Fruit fly (Drosophila melanogaster): ENCODE data around the gene CG31688.
"Not testable (repeated sequence)": the region's sequence is repeated elsewhere in the genome, so short reads cannot be mapped to it uniquely, and the experiment has no call there.

CG31688 gene

dm6 chr2L:20417597-20418286 is 8.3 kb upstream of the CG31688 start:
- TF ChIP-seq EcR (GFP tag; optimal IDR thresholded peaks at IDR 0.05) (no peak), CG8478 (optimal IDR thresholded peaks at IDR 0.05) (no peak), psq (optimal IDR thresholded peaks at IDR 0.05) (no peak)

dm6 chr2L:20420035-20420434 is 6.0 kb upstream of the CG31688 start:
- TF ChIP-seq usp (GFP tag; optimal IDR thresholded peaks at IDR 0.05) = no peak
- TF ChIP-seq EcR (GFP tag; optimal IDR thresholded peaks at IDR 0.05) = no peak
- TF ChIP-seq pan (optimal IDR thresholded peaks at IDR 0.05) = no peak
- no peak for TF ChIP-seq psq (optimal IDR thresholded peaks at IDR 0.05)
- TF ChIP-seq Dll (optimal IDR thresholded peaks at IDR 0.05) = no peak
- no peak for TF ChIP-seq CG8478 (optimal IDR thresholded peaks at IDR 0.05)

dm6 chr2L:20424560-20424959 is 1.4 kb upstream of the CG31688 start, which contains the start of gene CG15130:
Gene CG15130 (minus strand): TSS chr2L:20424660.
- TF ChIP-seq psq (optimal IDR thresholded peaks at IDR 0.05) = no peak
- TF ChIP-seq usp (GFP tag; optimal IDR thresholded peaks at IDR 0.05) = no peak
- no peak for TF ChIP-seq Dll (optimal IDR thresholded peaks at IDR 0.05)
- TF ChIP-seq pan (optimal IDR thresholded peaks at IDR 0.05) = no peak
- no peak for TF ChIP-seq CG8478 (optimal IDR thresholded peaks at IDR 0.05)
- no peak for TF ChIP-seq EcR (GFP tag; optimal IDR thresholded peaks at IDR 0.05)

dm6 chr2L:20427401-20427800 is 1.4 kb downstream of the CG31688 start:
- no peak for TF ChIP-seq CG8478 (optimal IDR thresholded peaks at IDR 0.05)
- TF ChIP-seq pan (optimal IDR thresholded peaks at IDR 0.05) = no peak
- no peak for TF ChIP-seq EcR (GFP tag; optimal IDR thresholded peaks at IDR 0.05)
- no peak for TF ChIP-seq usp (GFP tag; optimal IDR thresholded peaks at IDR 0.05)
- TF ChIP-seq Dll (optimal IDR thresholded peaks at IDR 0.05) = no peak
- TF ChIP-seq psq (optimal IDR thresholded peaks at IDR 0.05) = no peak

dm6 chr2L:20428382-20428755 is 2.4 kb downstream of the CG31688 start:
- TF ChIP-seq Dll (optimal IDR thresholded peaks at IDR 0.05) (no peak), psq (optimal IDR thresholded peaks at IDR 0.05) (no peak), EcR (GFP tag; optimal IDR thresholded peaks at IDR 0.05) (no peak), usp (GFP tag; optimal IDR thresholded peaks at IDR 0.05) (no peak), CG8478 (optimal IDR thresholded peaks at IDR 0.05) (no peak), pan (optimal IDR thresholded peaks at IDR 0.05) (no peak)

dm6 chr2L:20428756-20429408 is 2.9 kb downstream of the CG31688 start:
- peak; percentile 50 for TF ChIP-seq CG8478 (optimal IDR thresholded peaks at IDR 0.05)
- no peak for TF ChIP-seq usp (GFP tag; optimal IDR thresholded peaks at IDR 0.05)

- TF ChIP-seq Dll (optimal IDR thresholded peaks at IDR 0.05) = no peak
- no peak for TF ChIP-seq CG8478 (optimal IDR thresholded peaks at IDR 0.05)
- TF ChIP-seq pan (optimal IDR thresholded peaks at IDR 0.05) = no peak
- no peak for TF ChIP-seq psq (optimal IDR thresholded peaks at IDR 0.05)
- TF ChIP-seq EcR (GFP tag; optimal IDR thresholded peaks at IDR 0.05) = no peak
- TF ChIP-seq usp (GFP tag; optimal IDR thresholded peaks at IDR 0.05) = no peak
Measured at dm6 chr2L:20429458-20429857, 3.5 kb downstream of the CG31688 start.

- TF ChIP-seq EcR (GFP tag; optimal IDR thresholded peaks at IDR 0.05) (no peak), pan (optimal IDR thresholded peaks at IDR 0.05) (no peak), CG8478 (optimal IDR thresholded peaks at IDR 0.05) (no peak), psq (optimal IDR thresholded peaks at IDR 0.05) (no peak), Dll (optimal IDR thresholded peaks at IDR 0.05) (no peak)
Measured at dm6 chr2L:20431210-20431609, 5.2 kb downstream of the CG31688 start.

dm6 chr2L:20434779-20435178 is 8.8 kb downstream of the CG31688 start:
- TF ChIP-seq psq (optimal IDR thresholded peaks at IDR 0.05) (no peak), EcR (GFP tag; optimal IDR thresholded peaks at IDR 0.05) (no peak)

dm6 chr2L:20435199-20435598 is 9.2 kb downstream of the CG31688 start:
- TF ChIP-seq psq (optimal IDR thresholded peaks at IDR 0.05) (no peak), pan (optimal IDR thresholded peaks at IDR 0.05) (no peak), usp (GFP tag; optimal IDR thresholded peaks at IDR 0.05) (no peak), CG8478 (optimal IDR thresholded peaks at IDR 0.05) (no peak), EcR (GFP tag; optimal IDR thresholded peaks at IDR 0.05) (no peak), Dll (optimal IDR thresholded peaks at IDR 0.05) (no peak)

dm6 chr2L:20437873-20438272 is 11.9 kb downstream of the CG31688 start:
- TF ChIP-seq pan (optimal IDR thresholded peaks at IDR 0.05) = no peak
- TF ChIP-seq EcR (GFP tag; optimal IDR thresholded peaks at IDR 0.05) = no peak
- no peak for TF ChIP-seq usp (GFP tag; optimal IDR thresholded peaks at IDR 0.05)

- TF ChIP-seq EcR (GFP tag; optimal IDR thresholded peaks at IDR 0.05) (no peak), Dll (optimal IDR thresholded peaks at IDR 0.05) (no peak), usp (GFP tag; optimal IDR thresholded peaks at IDR 0.05) (no peak)
Measured at dm6 chr2L:20438474-20438873, 12.5 kb downstream of the CG31688 start.

dm6 chr2L:20449864-20450263 is 23.9 kb downstream of the CG31688 start, which contains the start of the genes CG31683 and CG31687:
Gene CG31683 (minus strand): TSS chr2L:20449964.
Gene CG31687 (plus strand): TSS chr2L:20450225.
- not testable (repeated sequence) for TF ChIP-seq pan, psq, CG8478 (optimal IDR thresholded peaks at IDR 0.05)

All from whole organism.